Fruit fly (Drosophila melanogaster) whole organism, pupa: ENCODE data around the gene eag.

ENCODE experiments used
- CG10348 ChIP-seq: fragments of 200-800 bp; sonication (Bioruptor generic); IDR thresholded peaks from 2 replicates; pipeline ENCODE4 v1.3.6; 2022; ENCODE audit warnings: missing biosample characterization, missing genetic modification characterization
- CG12605 ChIP-seq: fragments of 200-800 bp; sonication (Bioruptor generic); IDR thresholded peaks from 2 replicates; pipeline ENCODE4 v1.3.6; 2022; ENCODE audit warnings: missing biosample characterization, missing genetic modification characterization
- CG13204 ChIP-seq: fragments of 200-800 bp; sonication (Bioruptor generic); optimal IDR thresholded peaks from 2 replicates; lab custom pipeline; 2018; ENCODE audit warnings: missing biosample characterization, mild to moderate bottlenecking, missing genetic modification characterization, moderate library complexity
- CG14655 ChIP-seq: fragments of 200-800 bp; sonication (Bioruptor generic); optimal IDR thresholded peaks from 3 replicates; lab custom pipeline; 2017; ENCODE audit warnings: mild to moderate bottlenecking, missing biosample characterization, missing genetic modification reagents, missing genetic modification characterization
- CG15710 ChIP-seq: fragments of 200-800 bp; sonication (Bioruptor generic); optimal IDR thresholded peaks from 2 replicates; lab custom pipeline; 2018; ENCODE audit warnings: missing biosample characterization, mild to moderate bottlenecking, missing genetic modification characterization, moderate library complexity
- CG17806 ChIP-seq: fragments of 200-800 bp; sonication (Bioruptor generic); optimal IDR thresholded peaks from 2 replicates; lab custom pipeline; 2018; ENCODE audit warnings: missing biosample characterization, mild to moderate bottlenecking, missing genetic modification characterization, moderate library complexity
- CG32121 ChIP-seq: fragments of 200-800 bp; sonication (Bioruptor generic); IDR thresholded peaks from 2 replicates; pipeline ENCODE4 v1.3.6; 2022; ENCODE audit warnings: missing biosample characterization, missing genetic modification characterization
- CG34367 ChIP-seq: fragments of 200-800 bp; sonication (Bioruptor generic); optimal IDR thresholded peaks from 2 replicates; lab custom pipeline; 2018; ENCODE audit warnings: missing biosample characterization, mild to moderate bottlenecking, missing genetic modification characterization
- CG4496 ChIP-seq: fragments of 200-800 bp; sonication (Bioruptor generic); IDR thresholded peaks from 3 replicates; pipeline ENCODE4 v1.3.6; 2022; ENCODE audit warnings: missing biosample characterization, missing genetic modification characterization
- CG8159 ChIP-seq: fragments of 200-800 bp; sonication (Bioruptor generic); optimal IDR thresholded peaks from 3 replicates; lab custom pipeline; 2018; ENCODE audit warnings: missing biosample characterization, mild to moderate bottlenecking, missing genetic modification characterization, moderate library complexity
- CG8301 ChIP-seq: fragments of 200-800 bp; sonication (Bioruptor generic); optimal IDR thresholded peaks from 2 replicates; lab custom pipeline; 2018; ENCODE audit warnings: missing biosample characterization, mild to moderate bottlenecking, missing genetic modification characterization
- CG9948 ChIP-seq: fragments of 200-800 bp; sonication (Bioruptor generic); optimal IDR thresholded peaks from 2 replicates; lab custom pipeline; 2018; ENCODE audit warnings: missing biosample characterization, mild to moderate bottlenecking, missing genetic modification characterization, moderate library complexity
- D1 ChIP-seq: fragments of 200-800 bp; sonication (Bioruptor generic); optimal IDR thresholded peaks from 2 replicates; lab custom pipeline; 2018; ENCODE audit warnings: missing biosample characterization, mild to moderate bottlenecking, missing genetic modification characterization, moderate library complexity
- EcR ChIP-seq: fragments of 200-800 bp; sonication (Bioruptor generic); optimal IDR thresholded peaks from 3 replicates; lab custom pipeline; 2019; ENCODE audit warnings: missing biosample characterization, missing genetic modification characterization, mild to moderate bottlenecking, moderate library complexity, missing genetic modification reagents
- Ets98B ChIP-seq: fragments of 200-800 bp; sonication (Bioruptor generic); IDR thresholded peaks from 2 replicates; pipeline ENCODE4 v1.3.6; 2022; ENCODE audit warnings: missing biosample characterization, missing genetic modification characterization
- Pif1A ChIP-seq: fragments of 200-800 bp; sonication (Bioruptor generic); optimal IDR thresholded peaks from 3 replicates; lab custom pipeline; 2016; ENCODE audit warnings: missing biosample characterization, missing genetic modification characterization
- Pif1B ChIP-seq: fragments of 200-800 bp; sonication (Bioruptor generic); optimal IDR thresholded peaks from 3 replicates; lab custom pipeline; 2016; ENCODE audit warnings: missing biosample characterization, missing genetic modification characterization
- Snoo ChIP-seq: fragments of 200-800 bp; sonication (Bioruptor generic); optimal IDR thresholded peaks from 3 replicates; lab custom pipeline; 2017; ENCODE audit warnings: missing biosample characterization, mild to moderate bottlenecking, missing genetic modification characterization, inconsistent platforms
- fd96Ca ChIP-seq: fragments of 200-800 bp; sonication (Bioruptor generic); IDR thresholded peaks from 3 replicates; pipeline ENCODE4 v1.3.6; 2022; ENCODE audit warnings: missing biosample characterization, missing genetic modification characterization
- gl ChIP-seq: fragments of 200-800 bp; sonication (Bioruptor generic); optimal IDR thresholded peaks from 2 replicates; lab custom pipeline; 2018; ENCODE audit warnings: missing biosample characterization, mild to moderate bottlenecking, missing genetic modification characterization
- rn ChIP-seq: fragments of 200-800 bp; sonication (Bioruptor generic); IDR thresholded peaks from 2 replicates; pipeline ENCODE4 v1.3.6; 2022; ENCODE audit warnings: missing biosample characterization, missing genetic modification characterization

The eag gene

DNA sequence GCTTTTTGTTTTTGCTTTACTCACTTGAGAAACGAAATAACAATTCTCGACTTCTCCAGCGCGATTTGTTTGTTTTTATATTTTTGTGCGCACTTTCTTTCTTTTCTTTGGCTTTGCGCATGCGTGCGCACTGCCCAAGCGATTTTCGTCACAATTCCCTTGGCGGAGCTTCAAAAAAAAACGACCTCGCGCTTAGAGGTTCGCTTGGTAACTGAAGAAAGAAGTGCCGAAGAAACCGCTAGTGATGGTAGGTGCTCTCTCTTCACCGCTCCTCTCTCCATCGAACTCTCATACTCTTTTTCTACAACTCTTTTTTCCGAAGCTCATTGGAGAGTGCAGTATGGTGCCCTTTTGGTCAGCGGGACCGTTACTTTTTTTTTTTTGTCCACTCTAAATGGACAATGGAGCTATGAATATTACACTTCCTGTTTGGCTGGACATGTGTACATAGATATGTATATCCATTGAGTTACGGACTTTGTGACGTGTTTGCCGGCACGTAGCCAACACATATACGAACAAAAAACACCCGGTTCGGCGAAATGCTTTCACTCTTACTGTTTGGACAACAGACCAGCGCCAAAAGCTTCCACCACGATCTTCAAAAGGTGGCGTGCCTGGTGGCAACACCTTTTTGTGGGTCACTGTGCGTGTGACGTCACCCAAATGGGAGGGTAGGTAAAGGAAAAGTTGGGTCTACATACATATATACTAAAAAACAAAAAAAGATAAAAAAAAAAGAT lies 31.8 kb upstream of the eag start, which contains the start of gene CG9503:
Gene CG9503 (minus strand): TSS at position 217 of the 743 bp plus-strand sequence.
- TF ChIP-seq CG4496 (GFP tag; lab: Robert Waterston, UW) (no peak; the same call in 2 of the 3 replicates), D1 (no peak), Pif1B (GFP tag; lab: Kevin White, UChicago) (no peak), CG14655 (GFP tag; lab: Kevin White, UChicago) (no peak), Pif1A (GFP tag; lab: Kevin White, UChicago) (no peak), rn (no peak), Snoo (tag; lab: Kevin White, UChicago) (no peak), CG32121 (GFP tag; lab: Robert Waterston, UW) (no peak), fd96Ca (GFP tag; lab: Robert Waterston, UW) (no peak), EcR (no peak), Ets98B (GFP tag; lab: Robert Waterston, UW) (no peak; the same call in 1 of the 2 replicates), gl (tag; lab: Kevin White, UChicago) (no peak), CG8159 (tag; lab: Kevin White, UChicago) (no peak)

DNA sequence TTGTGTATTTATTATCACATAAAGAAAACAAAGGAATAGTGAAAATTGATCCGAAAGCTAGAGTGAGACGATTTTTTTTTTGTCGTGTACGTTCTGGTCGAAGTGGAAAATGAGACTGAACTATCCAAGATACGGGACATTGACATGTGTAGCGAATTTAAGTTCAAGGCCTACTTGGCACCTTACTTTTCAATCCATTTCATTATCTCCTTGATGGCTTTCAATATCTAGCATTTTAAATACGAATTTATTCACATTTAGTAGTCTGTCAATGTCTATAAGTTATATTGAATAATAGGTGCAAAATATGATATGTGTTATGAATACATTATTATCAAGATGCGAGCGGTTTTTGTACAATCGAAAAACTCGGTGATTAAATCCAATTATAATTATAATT lies 26.4 kb upstream of the eag start, which contains the start of gene CG32591:
Gene CG32591 (minus strand): TSS at position 101 of the 400 bp plus-strand sequence.
- TF ChIP-seq D1 (no peak), CG13204 (GFP tag; lab: Kevin White, UChicago) (no peak), CG17806 (no peak)

DNA sequence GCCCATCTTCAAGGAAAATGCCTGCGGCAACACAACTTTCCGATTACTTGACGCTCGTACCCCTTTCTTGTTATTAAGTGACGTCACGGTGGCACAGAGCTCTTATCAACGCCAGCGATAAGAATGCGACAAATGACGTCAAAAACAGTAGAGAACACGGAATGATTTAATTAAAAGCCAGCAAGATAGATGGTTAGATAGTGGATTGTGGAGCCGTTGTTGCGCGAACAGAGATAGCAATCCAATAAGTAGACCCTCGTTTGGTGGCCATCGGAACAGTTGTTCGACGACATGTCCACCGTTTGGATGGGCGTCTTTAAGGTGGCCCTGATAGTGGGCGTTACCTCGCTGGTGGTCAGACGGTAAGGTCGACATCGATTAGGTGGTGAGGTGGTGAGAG lies 25.5 kb upstream of the eag start:
- no peak for TF ChIP-seq Pif1B (GFP tag; lab: Kevin White, UChicago)
- TF ChIP-seq CG10348 (GFP tag; lab: Robert Waterston, UW) = no peak
- no peak for TF ChIP-seq CG8301 (tag; lab: Kevin White, UChicago)
- no peak for TF ChIP-seq CG12605
- TF ChIP-seq Ets98B (GFP tag; lab: Robert Waterston, UW) = no peak
- TF ChIP-seq rn = no peak
- no peak for TF ChIP-seq Pif1A (GFP tag; lab: Kevin White, UChicago)
- no peak for TF ChIP-seq CG4496 (GFP tag; lab: Robert Waterston, UW)
- TF ChIP-seq CG8159 (tag; lab: Kevin White, UChicago) = no peak
- TF ChIP-seq fd96Ca (GFP tag; lab: Robert Waterston, UW) = no peak
- TF ChIP-seq D1 = no peak
- no peak for TF ChIP-seq CG17806
- no peak for TF ChIP-seq CG9948 (tag; lab: Kevin White, UChicago)
- TF ChIP-seq CG13204 (GFP tag; lab: Kevin White, UChicago) = no peak
- no peak for TF ChIP-seq Snoo (tag; lab: Kevin White, UChicago)
- TF ChIP-seq CG15710 = no peak
- TF ChIP-seq EcR = no peak
- TF ChIP-seq CG32121 (GFP tag; lab: Robert Waterston, UW) = no peak

- no peak for TF ChIP-seq CG10348 (GFP tag; lab: Robert Waterston, UW)
- no peak for TF ChIP-seq CG9948 (tag; lab: Kevin White, UChicago)
- TF ChIP-seq D1 = no peak
- TF ChIP-seq CG12605 = no peak
- no peak for TF ChIP-seq Ets98B (GFP tag; lab: Robert Waterston, UW)
- no peak for TF ChIP-seq CG32121 (GFP tag; lab: Robert Waterston, UW)
- no peak for TF ChIP-seq CG14655 (GFP tag; lab: Kevin White, UChicago)
- TF ChIP-seq CG4496 (GFP tag; lab: Robert Waterston, UW) = no peak
- TF ChIP-seq Snoo (tag; lab: Kevin White, UChicago) = no peak
- TF ChIP-seq CG34367 (tag; lab: Kevin White, UChicago) = no peak
- TF ChIP-seq EcR = no peak
- no peak for TF ChIP-seq CG8301 (tag; lab: Kevin White, UChicago)
- TF ChIP-seq fd96Ca (GFP tag; lab: Robert Waterston, UW) = no peak
- no peak for TF ChIP-seq Pif1B (GFP tag; lab: Kevin White, UChicago)
- TF ChIP-seq CG8159 (tag; lab: Kevin White, UChicago) = no peak
- no peak for TF ChIP-seq CG15710
- no peak for TF ChIP-seq rn
- TF ChIP-seq, all 21 proteins: peak for 0
Measured at dm6 chrX:14931296-14931695, 24.0 kb upstream of the eag start.

DNA sequence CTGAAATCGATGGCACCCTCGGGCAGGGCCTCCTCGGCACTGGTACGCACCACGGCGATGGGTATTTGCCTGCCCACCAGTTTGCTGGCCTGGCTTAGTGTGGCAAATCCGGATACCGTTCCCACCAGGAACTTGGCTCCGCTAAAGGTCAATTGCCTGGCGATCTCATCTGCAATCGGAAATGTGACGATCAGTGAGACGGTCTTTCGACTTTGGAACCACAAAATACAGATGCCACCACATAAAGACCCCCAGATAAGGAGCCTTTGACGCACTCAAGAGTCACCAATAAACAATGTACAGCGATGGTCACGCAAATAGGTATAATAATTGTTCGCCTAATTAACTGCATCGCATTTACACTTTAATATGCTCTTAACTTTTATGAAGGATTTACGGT lies 19.0 kb upstream of the eag start:
- TF ChIP-seq gl (tag; lab: Kevin White, UChicago) = peak; percentile 3
- no peak for TF ChIP-seq CG34367 (tag; lab: Kevin White, UChicago)

DNA sequence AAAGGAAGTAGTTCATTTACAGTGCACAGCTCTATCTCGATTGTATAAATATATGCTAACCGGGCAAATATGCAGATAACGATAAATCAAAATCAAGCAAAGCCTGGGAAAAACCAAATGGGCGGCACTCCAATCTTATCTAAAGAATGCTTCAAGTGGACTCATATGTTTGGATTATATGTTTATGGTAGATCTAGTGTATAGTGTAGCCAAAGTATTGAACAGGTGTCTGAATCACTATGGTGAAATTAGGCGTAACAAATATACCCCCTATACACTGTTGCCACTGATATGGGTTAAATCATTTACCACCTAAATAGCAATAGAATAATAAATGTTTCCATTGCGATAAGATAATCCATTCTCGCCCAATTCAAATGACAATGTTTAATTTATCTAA lies 8.8 kb upstream of the eag start:
- no peak for TF ChIP-seq EcR
- TF ChIP-seq D1 = no peak
- no peak for TF ChIP-seq Pif1B (GFP tag; lab: Kevin White, UChicago)
- TF ChIP-seq fd96Ca (GFP tag; lab: Robert Waterston, UW) = no peak
- TF ChIP-seq CG10348 (GFP tag; lab: Robert Waterston, UW) = no peak
- no peak for TF ChIP-seq Pif1A (GFP tag; lab: Kevin White, UChicago)
- TF ChIP-seq CG12605 = no peak
- TF ChIP-seq Ets98B (GFP tag; lab: Robert Waterston, UW) = no peak
- TF ChIP-seq gl (tag; lab: Kevin White, UChicago) = no peak
- TF ChIP-seq Snoo (tag; lab: Kevin White, UChicago) = no peak
